Worm (Caenorhabditis elegans) whole organism, L1 larva: ENCODE data around the gene alh-9.
A peak's percentile ranks its signal among the peaks of the same experiment; 100 is the strongest.

Experiments used
- C04F5.9 ChIP-seq: sonication (generic microtip); optimal IDR thresholded peaks from 2 replicates; lab custom pipeline; 2016; ENCODE audit warnings: missing genetic modification characterization, missing compliant biosample characterization
- aha-1 ChIP-seq: fragments of 150-350 bp; optimal IDR thresholded peaks from 2 replicates; lab custom pipeline; 2014; ENCODE audit warnings: missing biosample characterization, missing genetic modification characterization
- ama-1 ChIP-seq: fragments of 150-350 bp; optimal IDR thresholded peaks from 2 replicates; lab custom pipeline; 2014
- blmp-1 ChIP-seq: fragments of 150-350 bp; optimal IDR thresholded peaks from 2 replicates; lab custom pipeline; 2014; ENCODE audit warnings: missing biosample characterization, missing genetic modification characterization
- ceh-8 ChIP-seq: fragments of 200-800 bp; sonication (Bioruptor generic); optimal IDR thresholded peaks from 2 replicates; lab custom pipeline; 2018; ENCODE audit warnings: mild to moderate bottlenecking, missing genetic modification characterization, moderate library complexity, missing compliant biosample characterization
- ceh-82 ChIP-seq, 3 experiments: fragments of 150-350 bp in 1 of 3; sonication (generic microtip) in 2 of 3; optimal IDR thresholded peaks; 2 replicates each; lab custom pipeline; 2014 to 2017; ENCODE audit warnings: missing biosample characterization in 3 of 3, missing genetic modification characterization in 3 of 3
- ceh-88 ChIP-seq: fragments of 200-800 bp; sonication (Bioruptor generic); IDR thresholded peaks from 2 replicates; pipeline ENCODE4 v1.3.6; 2022; ENCODE audit warnings: missing genetic modification characterization, missing compliant biosample characterization
- ceh-90 ChIP-seq: sonication (generic microtip); optimal IDR thresholded peaks from 2 replicates; lab custom pipeline; 2016; ENCODE audit warnings: missing genetic modification characterization, missing compliant biosample characterization
- ces-1 ChIP-seq: fragments of 150-350 bp; optimal IDR thresholded peaks from 2 replicates; lab custom pipeline; 2014; ENCODE audit warnings: missing biosample characterization, missing genetic modification reagents, missing genetic modification characterization
- dpl-1 ChIP-seq, 3 experiments: fragments of 150-350 bp in 2 of 3; sonication (generic microtip) in 1 of 3; optimal IDR thresholded peaks; 2 replicates each; lab custom pipeline; 2014 to 2017; ENCODE audit warnings: missing biosample characterization in 3 of 3, missing genetic modification characterization in 3 of 3, missing genetic modification reagents in 3 of 3
- dsc-1 ChIP-seq: sonication (generic microtip); optimal IDR thresholded peaks from 2 replicates; lab custom pipeline; 2016; ENCODE audit warnings: mild to moderate bottlenecking, missing genetic modification characterization, missing compliant biosample characterization
- efl-3 ChIP-seq: fragments of 200-800 bp; sonication (Bioruptor generic); optimal IDR thresholded peaks from 2 replicates; lab custom pipeline; 2018; ENCODE audit warnings: mild to moderate bottlenecking, missing genetic modification characterization, missing compliant biosample characterization
- egl-13 ChIP-seq: sonication (generic microtip); optimal IDR thresholded peaks from 2 replicates; lab custom pipeline; 2016; ENCODE audit warnings: missing genotype, missing genetic modification reagents, missing genetic modification characterization, missing compliant biosample characterization
- egl-27 ChIP-seq, 2 experiments: fragments of 150-350 bp in 1 of 2; sonication (generic microtip); optimal IDR thresholded peaks; 3 replicates each; lab custom pipeline; 2017 to 2018; ENCODE audit warnings: missing biosample characterization in 2 of 2, missing genetic modification characterization in 2 of 2, missing genetic modification reagents in 2 of 2
- elt-2 ChIP-seq: sonication (generic microtip); optimal IDR thresholded peaks from 2 replicates; lab custom pipeline; 2016; ENCODE audit warnings: missing genetic modification characterization, mild to moderate bottlenecking, inconsistent platforms, missing compliant biosample characterization, missing genetic modification reagents
- elt-3 ChIP-seq, 6 experiments: fragments of 150-350 bp in 1 of 6; sonication (generic microtip); optimal IDR thresholded peaks; 2 replicates each; lab custom pipeline; 2017 to 2018; ENCODE audit warnings: missing biosample characterization in 6 of 6, missing genetic modification characterization in 6 of 6, inconsistent platforms in 1 of 6
- ets-5 ChIP-seq: fragments of 200-800 bp; sonication (Bioruptor generic); IDR thresholded peaks from 2 replicates; pipeline ENCODE4 v1.3.6; 2022; ENCODE audit warnings: missing genetic modification characterization, missing compliant biosample characterization
- fkh-4 ChIP-seq: sonication (generic microtip); optimal IDR thresholded peaks from 2 replicates; lab custom pipeline; 2016; ENCODE audit warnings: missing compliant biosample characterization, missing genetic modification characterization, borderline replicate concordance
- fkh-8 ChIP-seq: sonication (generic microtip); optimal IDR thresholded peaks from 2 replicates; lab custom pipeline; 2016; ENCODE audit warnings: mild to moderate bottlenecking, missing genetic modification characterization, missing compliant biosample characterization
- hlh-4 ChIP-seq: sonication (generic microtip); optimal IDR thresholded peaks from 2 replicates; lab custom pipeline; 2016; ENCODE audit warnings: mild to moderate bottlenecking, missing genetic modification characterization, missing compliant biosample characterization
- irx-1 ChIP-seq: sonication (generic microtip); optimal IDR thresholded peaks from 2 replicates; lab custom pipeline; 2016; ENCODE audit warnings: missing genetic modification characterization, missing compliant biosample characterization
- isw-1 ChIP-seq: fragments of 200-800 bp; sonication (Bioruptor generic); IDR thresholded peaks from 2 replicates; pipeline ENCODE4 v1.3.6; 2022; ENCODE audit warnings: missing genetic modification characterization, missing compliant biosample characterization
- jun-1 ChIP-seq: fragments of 150-350 bp; optimal IDR thresholded peaks from 2 replicates; lab custom pipeline; 2014; ENCODE audit warnings: missing biosample characterization, missing genetic modification reagents, missing genetic modification characterization
- lin-14 ChIP-seq: fragments of 200-800 bp; sonication (Bioruptor generic); optimal IDR thresholded peaks from 2 replicates; lab custom pipeline; 2018; ENCODE audit warnings: mild to moderate bottlenecking, missing genetic modification characterization, moderate library complexity, missing compliant biosample characterization
- lin-15B ChIP-seq: fragments of 150-350 bp; sonication (generic microtip); optimal IDR thresholded peaks from 3 replicates; lab custom pipeline; 2014; ENCODE audit warnings: missing biosample characterization, missing genetic modification characterization
- lin-39 ChIP-seq: fragments of 150-350 bp; optimal IDR thresholded peaks from 2 replicates; lab custom pipeline; 2014; ENCODE audit warnings: missing biosample characterization, missing genetic modification reagents, missing genetic modification characterization
- lir-3 ChIP-seq: sonication (generic microtip); optimal IDR thresholded peaks from 2 replicates; lab custom pipeline; 2016; ENCODE audit warnings: mild to moderate bottlenecking, missing genetic modification characterization, moderate library complexity, missing compliant biosample characterization; ENCODE audit not compliant: poor library complexity
- lsy-2 ChIP-seq, 2 experiments: fragments of 150-350 bp; optimal IDR thresholded peaks; 2 replicates each; lab custom pipeline; 2014; ENCODE audit warnings: missing biosample characterization in 2 of 2, missing genetic modification characterization in 2 of 2
- mdl-1 ChIP-seq, 2 experiments: fragments of 150-350 bp; optimal IDR thresholded peaks; 2 replicates each; lab custom pipeline; 2014 to 2017; ENCODE audit warnings: missing biosample characterization in 2 of 2, missing genetic modification characterization in 2 of 2, inconsistent platforms in 1 of 2
- mep-1 ChIP-seq: fragments of 150-350 bp; optimal IDR thresholded peaks from 2 replicates; lab custom pipeline; 2014; ENCODE audit warnings: missing biosample characterization, missing genetic modification characterization
- nhr-12 ChIP-seq: sonication (generic microtip); optimal IDR thresholded peaks from 2 replicates; lab custom pipeline; 2017; ENCODE audit warnings: missing biosample characterization, missing genetic modification characterization
- nhr-19 ChIP-seq: fragments of 200-800 bp; sonication (Bioruptor generic); conservative IDR thresholded peaks from 2 replicates; pipeline ENCODE4 v1.3.6; 2022; ENCODE audit warnings: missing genetic modification characterization, missing compliant biosample characterization
- nhr-20 ChIP-seq: sonication (generic microtip); optimal IDR thresholded peaks from 2 replicates; lab custom pipeline; 2016; ENCODE audit warnings: mild to moderate bottlenecking, missing genetic modification characterization, missing compliant biosample characterization
- nhr-237 ChIP-seq: fragments of 150-350 bp; optimal IDR thresholded peaks from 2 replicates; lab custom pipeline; 2014; ENCODE audit warnings: missing biosample characterization, missing genetic modification characterization
- nhr-28 ChIP-seq: fragments of 150-350 bp; optimal IDR thresholded peaks from 2 replicates; lab custom pipeline; 2014; ENCODE audit warnings: missing biosample characterization, missing genetic modification characterization
- nhr-47 ChIP-seq: sonication (generic microtip); optimal IDR thresholded peaks from 2 replicates; lab custom pipeline; 2016; ENCODE audit warnings: mild to moderate bottlenecking, missing genetic modification characterization, moderate library complexity, missing compliant biosample characterization
- nhr-71 ChIP-seq: sonication (generic microtip); optimal IDR thresholded peaks from 2 replicates; lab custom pipeline; 2016; ENCODE audit warnings: mild to moderate bottlenecking, missing genetic modification characterization, moderate library complexity, missing compliant biosample characterization
- nhr-77 ChIP-seq: fragments of 150-350 bp; optimal IDR thresholded peaks from 2 replicates; lab custom pipeline; 2014; ENCODE audit warnings: missing biosample characterization, missing genetic modification characterization
- nhr-84 ChIP-seq: sonication (generic microtip); optimal IDR thresholded peaks from 2 replicates; lab custom pipeline; 2017; ENCODE audit warnings: missing biosample characterization, missing genetic modification characterization
- nhr-85 ChIP-seq: sonication (generic microtip); peaks from one replicate; lab custom pipeline; 2016; ENCODE audit warnings: missing genetic modification characterization, inconsistent platforms, missing compliant biosample characterization
- pqm-1 ChIP-seq: sonication (generic microtip); optimal IDR thresholded peaks from 3 replicates; lab custom pipeline; 2017; ENCODE audit warnings: missing biosample characterization, missing genetic modification characterization
- skn-1 ChIP-seq: fragments of 150-350 bp; optimal IDR thresholded peaks from 2 replicates; lab custom pipeline; 2014; ENCODE audit warnings: missing biosample characterization, missing genetic modification characterization
- snpc-4 ChIP-seq: fragments of 150-350 bp; optimal IDR thresholded peaks from 2 replicates; lab custom pipeline; 2014; ENCODE audit warnings: missing biosample characterization, missing genetic modification characterization
- snu-23 ChIP-seq: sonication (generic microtip); optimal IDR thresholded peaks from 2 replicates; lab custom pipeline; 2016; ENCODE audit warnings: missing genetic modification characterization, missing compliant biosample characterization
- sox-4 ChIP-seq: sonication (generic microtip); optimal IDR thresholded peaks from 2 replicates; lab custom pipeline; 2016; ENCODE audit warnings: missing genetic modification characterization, missing compliant biosample characterization
- swsn-7 ChIP-seq: sonication (generic microtip); optimal IDR thresholded peaks from 2 replicates; lab custom pipeline; 2016; ENCODE audit warnings: missing genetic modification characterization, missing compliant biosample characterization
- tbx-2 ChIP-seq: sonication (generic microtip); optimal IDR thresholded peaks from 2 replicates; lab custom pipeline; 2016; ENCODE audit warnings: missing genetic modification characterization, missing compliant biosample characterization
- unc-30 ChIP-seq: sonication (generic microtip); optimal IDR thresholded peaks from 2 replicates; lab custom pipeline; 2017; ENCODE audit warnings: missing biosample characterization, missing genetic modification characterization
- unc-62 ChIP-seq: fragments of 150-350 bp; optimal IDR thresholded peaks from 2 replicates; lab custom pipeline; 2014; ENCODE audit warnings: missing biosample characterization, missing genetic modification reagents, missing genetic modification characterization
- vab-15 ChIP-seq: sonication (generic microtip); optimal IDR thresholded peaks from 2 replicates; lab custom pipeline; 2017; ENCODE audit warnings: missing genotype, mild to moderate bottlenecking, missing genetic modification characterization, missing compliant biosample characterization
- zip-4 ChIP-seq: fragments of 200-800 bp; sonication (Bioruptor generic); optimal IDR thresholded peaks from 2 replicates; lab custom pipeline; 2018; ENCODE audit warnings: mild to moderate bottlenecking, missing genetic modification characterization, moderate library complexity, missing compliant biosample characterization

Gene alh-9

DNA sequence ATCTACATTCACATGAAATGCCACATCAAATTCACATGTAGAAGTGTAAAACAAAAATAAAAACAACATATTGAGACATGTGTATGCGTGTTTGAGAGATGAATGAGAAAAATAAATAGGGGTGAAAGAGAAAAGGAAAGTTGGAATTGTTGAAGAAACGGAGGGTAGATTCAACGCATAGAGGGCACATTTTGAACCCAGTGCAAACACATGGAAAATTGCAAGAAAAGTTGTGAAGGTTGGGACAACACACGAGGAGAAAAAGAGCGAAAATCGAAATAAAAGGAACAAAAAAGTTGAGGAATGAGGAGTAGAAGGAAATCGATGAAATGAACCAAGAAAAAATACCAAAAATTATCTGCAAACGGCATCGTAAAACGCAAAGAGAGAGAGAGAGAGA is 16.2 kb upstream of the alh-9 start:
- TF ChIP-seq efl-3 (no peak), blmp-1 (tag; lab: Kevin White, UChicago) (peak; percentile 57), lir-3 (no peak), skn-1 (tag; lab: Kevin White, UChicago) (no peak), sox-4 (tag; lab: Kevin White, UChicago) (no peak), ceh-88 (GFP tag; lab: Robert Waterston, UW) (no peak), nhr-12 (no peak), lin-14 (peak; percentile 9), fkh-8 (tag; lab: Kevin White, UChicago) (no peak), nhr-77 (tag; lab: Kevin White, UChicago) (no peak), dsc-1 (tag; lab: Kevin White, UChicago) (peak; percentile 57), ces-1 (GFP tag; lab: Kevin White, UChicago) (no peak), mdl-1 (tag; optimal IDR thresholded peaks at IDR 0.05; lab: Kevin White, UChicago) (no peak), nhr-20 (tag; lab: Kevin White, UChicago) (no peak), ama-1 (lab: Kevin White, UChicago) (no peak), nhr-237 (tag; lab: Kevin White, UChicago) (no peak), tbx-2 (no peak), hlh-4 (tag; lab: Kevin White, UChicago) (no peak), mep-1 (tag; lab: Kevin White, UChicago) (no peak)

ce11 chrIII:5840277-5840676 is 15.5 kb upstream of the alh-9 start:
- TF ChIP-seq ceh-8 (GFP tag; lab: Kevin White, UChicago) (no peak), nhr-28 (tag; lab: Kevin White, UChicago) (no peak), egl-27 (tag; optimal IDR thresholded peaks at IDR 0.05; lab: Kevin White, UChicago) (no peak), swsn-7 (tag; lab: Kevin White, UChicago) (no peak), isw-1 (GFP tag; lab: Robert Waterston, UW) (no peak), nhr-84 (tag; lab: Kevin White, UChicago) (no peak), fkh-8 (tag; lab: Kevin White, UChicago) (peak; percentile 16), egl-13 (tag; lab: Kevin White, UChicago) (peak; percentile 11), snu-23 (GFP tag; lab: Kevin White, UChicago) (no peak), lin-15B (no peak), ceh-88 (GFP tag; lab: Robert Waterston, UW) (no peak), ama-1 (lab: Kevin White, UChicago) (peak; percentile 13), elt-2 (tag; lab: Kevin White, UChicago) (peak; percentile 11), vab-15 (tag; lab: Kevin White, UChicago) (no peak), nhr-19 (GFP tag; lab: Robert Waterston, UW) (no peak), lin-14 (peak; percentile 7), ets-5 (GFP tag; lab: Robert Waterston, UW) (no peak), pqm-1 (peak; percentile 72), nhr-71 (tag; lab: Kevin White, UChicago) (peak; percentile 6), nhr-20 (tag; lab: Kevin White, UChicago) (no peak), elt-3 (tag; optimal IDR thresholded peaks at IDR 0.05; lab: Kevin White, UChicago) (no peak), C04F5.9 (no peak), jun-1 (tag; lab: Kevin White, UChicago) (peak; percentile 16), blmp-1 (tag; lab: Kevin White, UChicago) (no peak), zip-4 (GFP tag; lab: Kevin White, UChicago) (no peak), aha-1 (no peak), mep-1 (tag; lab: Kevin White, UChicago) (no peak), dpl-1 (GFP tag; optimal IDR thresholded peaks at IDR 0.05; lab: Kevin White, UChicago) (peak in 1 of 3 experiments; percentile 3), snpc-4 (tag; lab: Kevin White, UChicago) (no peak), nhr-85 (no peak), unc-30 (tag; lab: Kevin White, UChicago) (no peak), fkh-4 (tag; lab: Kevin White, UChicago) (no peak), lir-3 (no peak), ceh-90 (tag; lab: Kevin White, UChicago) (no peak), lsy-2 (tag; optimal IDR thresholded peaks at IDR 0.05; lab: Kevin White, UChicago) (peak in 1 of 2 experiments; percentile 11), hlh-4 (tag; lab: Kevin White, UChicago) (no peak), nhr-77 (tag; lab: Kevin White, UChicago) (no peak), unc-62 (GFP tag; lab: Kevin White, UChicago) (no peak), nhr-47 (peak; percentile 23), irx-1 (no peak), ceh-82 (tag; optimal IDR thresholded peaks at IDR 0.05; lab: Kevin White, UChicago) (no peak), lin-39 (tag; lab: Kevin White, UChicago) (no peak)
